Fruit fly (Drosophila melanogaster) whole organism, prepupa: ENCODE measurements around the gene bc10.

Experiments
- CG10631 ChIP-seq: fragments of 200-800 bp; sonication (Bioruptor generic); optimal IDR thresholded peaks from 2 replicates; lab custom pipeline; 2016; ENCODE audit warnings: missing biosample characterization, missing genetic modification characterization
- CG10669 ChIP-seq: fragments of 200-800 bp; sonication (Bioruptor generic); optimal IDR thresholded peaks from 3 replicates; lab custom pipeline; 2018; ENCODE audit warnings: missing biosample characterization, mild to moderate bottlenecking, missing genetic modification characterization, moderate library complexity
- CG11762 ChIP-seq: fragments of 200-800 bp; sonication (Bioruptor generic); optimal IDR thresholded peaks from 3 replicates; lab custom pipeline; 2016; ENCODE audit warnings: missing biosample characterization, missing genetic modification characterization; ENCODE audit not compliant: insufficient read depth
- CG15336 ChIP-seq: fragments of 200-800 bp; sonication (Bioruptor generic); IDR thresholded peaks from 2 replicates; pipeline ENCODE4 v1.3.6; 2022; ENCODE audit warnings: missing biosample characterization, missing genetic modification characterization
- CG16779 ChIP-seq: fragments of 200-800 bp; sonication (Bioruptor generic); optimal IDR thresholded peaks from 3 replicates; lab custom pipeline; 2017; ENCODE audit warnings: missing biosample characterization, mild to moderate bottlenecking, missing genetic modification characterization
- CG31627 ChIP-seq: fragments of 200-800 bp; sonication (Bioruptor generic); optimal IDR thresholded peaks from 3 replicates; lab custom pipeline; 2016; ENCODE audit warnings: missing biosample characterization, missing genetic modification characterization
- CG32006 ChIP-seq: fragments of 200-800 bp; sonication (Bioruptor generic); optimal IDR thresholded peaks from 3 replicates; lab custom pipeline; 2017; ENCODE audit warnings: missing biosample characterization, mild to moderate bottlenecking, missing genetic modification characterization
- CG34406 ChIP-seq: fragments of 200-800 bp; sonication (Bioruptor generic); optimal IDR thresholded peaks from 3 replicates; lab custom pipeline; 2016; ENCODE audit warnings: missing biosample characterization, missing genetic modification characterization
- CG3919 ChIP-seq: fragments of 200-800 bp; sonication (Bioruptor generic); optimal IDR thresholded peaks from 3 replicates; lab custom pipeline; 2016; ENCODE audit warnings: missing biosample characterization, missing genetic modification characterization
- CG4318 ChIP-seq: fragments of 200-800 bp; sonication (Bioruptor generic); optimal IDR thresholded peaks from 3 replicates; lab custom pipeline; 2017; ENCODE audit warnings: missing biosample characterization, mild to moderate bottlenecking, missing genetic modification characterization
- CG6792 ChIP-seq: fragments of 200-800 bp; sonication (Bioruptor generic); optimal IDR thresholded peaks from 3 replicates; lab custom pipeline; 2016; ENCODE audit warnings: missing biosample characterization, missing genetic modification characterization
- CG6808 ChIP-seq: fragments of 200-800 bp; sonication (Bioruptor generic); optimal IDR thresholded peaks from 3 replicates; lab custom pipeline; 2017; ENCODE audit warnings: missing biosample characterization, missing genetic modification characterization, mild to moderate bottlenecking, moderate library complexity, missing genetic modification reagents
- CG6854 ChIP-seq: fragments of 200-800 bp; sonication (Bioruptor generic); optimal IDR thresholded peaks from 2 replicates; lab custom pipeline; 2017; ENCODE audit warnings: missing biosample characterization, mild to moderate bottlenecking, missing genetic modification characterization
- CG8319 ChIP-seq: fragments of 200-800 bp; sonication (Bioruptor generic); optimal IDR thresholded peaks from 3 replicates; lab custom pipeline; 2016; ENCODE audit warnings: missing biosample characterization, missing genetic modification characterization
- CG8632 ChIP-seq: fragments of 200-800 bp; sonication (Bioruptor generic); optimal IDR thresholded peaks from 3 replicates; lab custom pipeline; 2016; ENCODE audit warnings: missing biosample characterization, missing genetic modification characterization
- CG9139 ChIP-seq: fragments of 200-800 bp; sonication (Bioruptor generic); optimal IDR thresholded peaks from 3 replicates; lab custom pipeline; 2017; ENCODE audit warnings: missing biosample characterization, mild to moderate bottlenecking, missing genetic modification characterization
- Eip75B ChIP-seq: fragments of 200-800 bp; sonication (Bioruptor generic); optimal IDR thresholded peaks from 3 replicates; lab custom pipeline; 2016; ENCODE audit warnings: missing biosample characterization, missing genetic modification characterization
- Eip78C ChIP-seq: fragments of 200-800 bp; sonication (Bioruptor generic); peaks from one replicate; lab custom pipeline; 2016; ENCODE audit warnings: missing biosample characterization, missing genetic modification characterization
- Eip93F ChIP-seq: fragments of 200-800 bp; sonication (Bioruptor generic); optimal IDR thresholded peaks from 2 replicates; lab custom pipeline; 2016; ENCODE audit warnings: missing biosample characterization, mild to moderate bottlenecking, missing genetic modification characterization
- Ets21C ChIP-seq: fragments of 200-800 bp; sonication (Bioruptor generic); optimal IDR thresholded peaks from 3 replicates; lab custom pipeline; 2016; ENCODE audit warnings: missing biosample characterization, missing genetic modification characterization
- Ets96B ChIP-seq: fragments of 200-800 bp; optimal IDR thresholded peaks from 2 replicates; lab custom pipeline; 2019; ENCODE audit warnings: missing biosample characterization, mild to moderate bottlenecking, missing genetic modification characterization, moderate library complexity
- Hr38 ChIP-seq: sonication (Bioruptor generic); optimal IDR thresholded peaks from 2 replicates; lab custom pipeline; 2016; ENCODE audit warnings: missing biosample characterization, missing genetic modification characterization
- Hr39 ChIP-seq: fragments of 200-800 bp; sonication (Bioruptor generic); optimal IDR thresholded peaks from 2 replicates; lab custom pipeline; 2016; ENCODE audit warnings: missing biosample characterization, missing genetic modification characterization
- Lpt ChIP-seq: fragments of 200-800 bp; sonication (Bioruptor generic); optimal IDR thresholded peaks from 3 replicates; lab custom pipeline; 2016; ENCODE audit warnings: missing biosample characterization, missing genetic modification characterization
- Met ChIP-seq: fragments of 200-800 bp; sonication (Bioruptor generic); optimal IDR thresholded peaks from 3 replicates; lab custom pipeline; 2016; ENCODE audit warnings: missing biosample characterization, missing genetic modification characterization
- OdsH ChIP-seq: fragments of 200-800 bp; sonication (Bioruptor generic); optimal IDR thresholded peaks from 3 replicates; lab custom pipeline; 2016; ENCODE audit warnings: missing biosample characterization, missing genetic modification characterization
- Sox102F ChIP-seq: fragments of 200-800 bp; sonication (Bioruptor generic); optimal IDR thresholded peaks from 2 replicates; lab custom pipeline; 2016; ENCODE audit warnings: missing biosample characterization, mild to moderate bottlenecking, missing genetic modification characterization
- Sox14 ChIP-seq: fragments of 200-800 bp; sonication (Bioruptor generic); optimal IDR thresholded peaks from 3 replicates; lab custom pipeline; 2016; ENCODE audit warnings: missing biosample characterization, missing genetic modification characterization
- achi ChIP-seq: fragments of 200-800 bp; sonication (Bioruptor generic); optimal IDR thresholded peaks from 3 replicates; lab custom pipeline; 2016; ENCODE audit warnings: missing biosample characterization, missing genetic modification characterization
- cyc ChIP-seq: fragments of 200-800 bp; sonication (Bioruptor generic); optimal IDR thresholded peaks from 3 replicates; lab custom pipeline; 2016; ENCODE audit warnings: missing biosample characterization, missing genetic modification characterization
- dac ChIP-seq: fragments of 200-800 bp; sonication (Bioruptor generic); optimal IDR thresholded peaks from 2 replicates; lab custom pipeline; 2017; ENCODE audit warnings: missing biosample characterization, mild to moderate bottlenecking, missing genetic modification characterization
- dsx ChIP-seq: fragments of 200-800 bp; optimal IDR thresholded peaks from 3 replicates; lab custom pipeline; 2019; ENCODE audit warnings: missing biosample characterization, mild to moderate bottlenecking, missing genetic modification characterization, moderate library complexity; ENCODE audit not compliant: poor library complexity, severe bottlenecking
- eg ChIP-seq: fragments of 200-800 bp; sonication (Bioruptor generic); IDR thresholded peaks from 3 replicates; pipeline ENCODE4 v1.3.6; 2022; ENCODE audit warnings: missing biosample characterization, missing genetic modification characterization
- esn ChIP-seq: fragments of 200-800 bp; sonication (Bioruptor generic); optimal IDR thresholded peaks from 2 replicates; lab custom pipeline; 2016; ENCODE audit warnings: missing biosample characterization, mild to moderate bottlenecking, missing genetic modification characterization, moderate library complexity
- fkh ChIP-seq: fragments of 200-800 bp; sonication (Bioruptor generic); optimal IDR thresholded peaks from 3 replicates; lab custom pipeline; 2017; ENCODE audit warnings: missing biosample characterization, mild to moderate bottlenecking, missing genetic modification characterization, moderate library complexity
- net ChIP-seq: fragments of 200-800 bp; sonication (Bioruptor generic); optimal IDR thresholded peaks from 3 replicates; lab custom pipeline; 2016; ENCODE audit warnings: missing biosample characterization, missing genetic modification characterization
- salr ChIP-seq, 2 experiments: fragments of 200-800 bp; sonication (Bioruptor generic); optimal IDR thresholded peaks; 3 replicates each; lab custom pipeline; 2016 to 2018; ENCODE audit warnings: missing biosample characterization in 2 of 2, missing genetic modification characterization in 2 of 2, mild to moderate bottlenecking in 1 of 2
- spab ChIP-seq: fragments of 200-800 bp; sonication (Bioruptor generic); optimal IDR thresholded peaks from 2 replicates; lab custom pipeline; 2017; ENCODE audit warnings: missing biosample characterization, mild to moderate bottlenecking, missing genetic modification characterization, missing genetic modification reagents
- svp ChIP-seq: fragments of 200-800 bp; sonication (Bioruptor generic); peaks from one replicate; lab custom pipeline; 2016; ENCODE audit warnings: missing biosample characterization, missing genetic modification characterization
- vri ChIP-seq: fragments of 200-800 bp; sonication (Bioruptor generic); optimal IDR thresholded peaks from 3 replicates; lab custom pipeline; 2016; ENCODE audit warnings: missing biosample characterization, mild to moderate bottlenecking, missing genetic modification characterization

The bc10 gene

DNA sequence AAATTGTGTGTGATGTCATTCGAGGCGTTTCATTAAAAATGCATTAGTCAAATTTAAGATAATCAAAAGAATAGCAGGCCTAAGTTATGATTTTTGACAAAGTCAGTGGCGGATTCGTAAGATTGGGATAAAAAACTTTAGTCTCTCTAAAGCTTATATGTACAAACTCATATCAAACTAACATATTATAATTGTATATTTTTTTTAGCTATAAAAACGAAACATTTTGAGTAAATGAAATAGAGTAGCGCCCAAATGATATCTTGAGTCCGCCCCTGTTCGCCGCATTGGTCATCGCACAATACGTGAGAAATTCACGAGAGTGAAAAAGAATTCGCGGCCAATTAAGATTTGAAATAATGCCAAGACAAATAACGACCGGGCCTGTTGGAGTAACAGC lies 10.7 kb upstream of the bc10 start (continued):
- TF ChIP-seq CG6792 (GFP tag; lab: Kevin White, UChicago), result peak; percentile 52
- TF ChIP-seq net (GFP tag; lab: Kevin White, UChicago), result no peak
- TF ChIP-seq dac (GFP tag; lab: Kevin White, UChicago), result no peak
- TF ChIP-seq CG10631, result peak; percentile 54
- TF ChIP-seq CG8319, result peak; percentile 38
- TF ChIP-seq Lpt (GFP tag; lab: Kevin White, UChicago), result no peak
- TF ChIP-seq CG34406, result peak; percentile 57
- peak; percentile 1 for TF ChIP-seq Sox14
- TF ChIP-seq CG4318 (GFP tag; lab: Kevin White, UChicago), result no peak
- peak; percentile 63; the same call in 2 of the 3 replicates for TF ChIP-seq eg (GFP tag; lab: Robert Waterston, UW)
- TF ChIP-seq CG3919 (GFP tag; lab: Kevin White, UChicago), result no peak
- peak; percentile 78 for TF ChIP-seq Eip78C (GFP tag; lab: Kevin White, UChicago)
- peak; percentile 60 for TF ChIP-seq CG31627
- peak; percentile 53 for TF ChIP-seq Eip75B (GFP tag; lab: Kevin White, UChicago)
- no peak for TF ChIP-seq fkh (GFP tag; lab: Kevin White, UChicago)
- peak; percentile 48 for TF ChIP-seq Sox102F
- TF ChIP-seq Hr39 (GFP tag; lab: Kevin White, UChicago), result no peak
- TF ChIP-seq CG10669 (GFP tag; lab: Kevin White, UChicago), result no peak
- TF ChIP-seq CG11762 (GFP tag; lab: Kevin White, UChicago), result no peak
- no peak for TF ChIP-seq Hr38 (GFP tag; lab: Kevin White, UChicago)
- no peak for TF ChIP-seq spab (GFP tag; lab: Kevin White, UChicago)
- no peak for TF ChIP-seq CG15336 (GFP tag; lab: Robert Waterston, UW)
- peak; percentile 40 for TF ChIP-seq Ets96B (tag; lab: Kevin White, UChicago)
- TF ChIP-seq cyc (GFP tag; lab: Kevin White, UChicago), result peak; percentile 77
- peak; percentile 61 for TF ChIP-seq Ets21C
- no peak for TF ChIP-seq CG6808

DNA sequence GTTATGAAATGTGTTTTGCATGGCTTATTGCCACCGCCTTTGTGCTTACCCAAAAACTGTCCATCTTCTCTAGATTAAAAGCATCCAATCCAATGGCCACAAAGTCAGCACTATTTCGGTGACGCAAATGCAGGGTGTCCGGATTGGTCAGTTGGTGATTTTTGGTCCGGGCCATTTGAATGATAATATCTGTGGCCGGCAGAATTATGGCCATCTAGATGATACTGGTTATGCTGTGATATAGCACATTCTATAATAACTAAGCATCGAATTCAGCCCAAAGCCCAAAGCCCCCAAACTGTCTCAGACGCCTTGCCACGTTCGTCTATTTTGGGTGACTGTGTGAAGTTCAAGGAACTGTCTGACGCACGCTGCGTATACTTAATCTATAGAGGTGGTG lies 8.8 kb upstream of the bc10 start:
- TF ChIP-seq salr (GFP tag; optimal IDR thresholded peaks at IDR 0.05; lab: Kevin White, UChicago) (no peak), OdsH (GFP tag; lab: Kevin White, UChicago) (no peak), CG6854 (GFP tag; lab: Kevin White, UChicago) (no peak), CG9139 (GFP tag; lab: Kevin White, UChicago) (no peak)

DNA sequence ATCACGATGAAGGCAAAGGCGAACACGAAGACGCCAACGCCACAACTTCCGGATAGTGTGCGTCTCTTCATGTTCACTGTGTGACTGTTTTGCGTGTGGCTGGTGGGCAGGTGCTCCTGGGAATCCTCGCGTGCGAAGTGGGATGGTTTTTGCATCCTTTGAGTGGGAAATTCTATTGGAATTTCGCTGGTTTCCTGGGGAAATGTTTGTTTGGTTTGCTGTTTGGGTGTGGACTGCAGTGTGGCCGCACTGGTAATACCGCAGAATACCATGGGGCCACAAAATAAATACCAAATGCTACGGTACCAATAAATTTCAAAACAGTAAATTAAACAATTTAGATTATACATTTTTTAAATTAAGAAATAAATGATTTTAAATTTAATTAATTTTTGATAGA lies 3.7 kb upstream of the bc10 start, which contains the start of gene sinu:
Gene sinu, minus strand, starts transcription at position 258 of the 400 bp plus-strand sequence.
- no peak for TF ChIP-seq Ets21C
- no peak for TF ChIP-seq CG32006
- TF ChIP-seq dsx (GFP tag; lab: Kevin White, UChicago), result no peak
- TF ChIP-seq achi (GFP tag; lab: Kevin White, UChicago), result no peak
- no peak for TF ChIP-seq CG9139 (GFP tag; lab: Kevin White, UChicago)
- no peak for TF ChIP-seq Met
- TF ChIP-seq fkh (GFP tag; lab: Kevin White, UChicago), result peak; percentile 37
- TF ChIP-seq CG16779 (tag; lab: Kevin White, UChicago), result no peak

DNA sequence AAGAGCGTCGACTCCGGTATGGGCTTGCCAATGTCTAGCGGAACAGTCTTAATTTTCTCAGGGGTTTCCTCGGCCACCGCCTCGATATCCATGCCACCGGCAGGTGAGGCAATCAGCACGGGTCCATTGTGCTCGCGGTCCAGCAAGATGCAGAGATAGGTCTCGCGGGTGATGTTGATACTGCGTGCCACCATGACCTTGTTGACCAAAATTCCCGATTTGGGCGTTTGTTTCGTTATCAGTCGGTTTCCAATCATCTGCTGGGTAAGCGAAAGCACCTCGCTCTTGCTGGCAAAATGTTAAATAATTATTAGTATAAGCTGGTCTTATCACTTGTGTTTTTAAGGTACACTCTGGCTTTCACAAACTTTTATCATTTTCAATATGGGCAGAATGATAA lies 2.4 kb upstream of the bc10 start:
- TF ChIP-seq vri (no peak), cyc (GFP tag; lab: Kevin White, UChicago) (no peak), Eip93F (GFP tag; lab: Kevin White, UChicago) (no peak), esn (GFP tag; lab: Kevin White, UChicago) (no peak), CG8632 (no peak), svp (GFP tag; lab: Kevin White, UChicago) (peak; percentile 97)
